Worm (Caenorhabditis elegans): Measurements from ENCODE around the gene dhs-14.

dhs-14 gene

DNA sequence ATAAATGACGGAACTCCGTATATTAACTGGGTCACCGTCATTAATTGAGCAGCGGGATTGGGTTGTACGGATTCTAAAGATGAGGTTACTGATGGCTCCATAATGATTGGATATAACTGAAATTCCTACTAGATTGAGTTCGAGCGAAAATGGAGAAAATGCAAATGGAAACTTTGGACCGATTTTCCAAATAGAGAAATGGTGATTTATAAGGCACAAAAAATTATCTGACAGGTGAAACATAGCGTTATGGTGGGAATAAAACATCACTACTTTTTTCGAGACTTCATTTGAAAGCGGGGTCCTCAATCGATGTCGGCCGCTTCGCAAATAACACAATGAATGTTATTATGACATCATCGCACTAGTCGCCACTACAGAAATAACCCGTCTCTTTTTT is 42.4 kb downstream of the dhs-14 start, which contains the start of gene srg-60:
Gene srg-60, minus strand, starts transcription at position 101 of the 400 bp plus-strand sequence.
- TF ChIP-seq Y22D7AL.16 (tag; optimal IDR thresholded peaks at IDR 0.05) (no peak), lin-11 (tag; optimal IDR thresholded peaks at IDR 0.05) (no peak), pat-9 (tag; optimal IDR thresholded peaks at IDR 0.05) (no peak), ceh-30 (tag; optimal IDR thresholded peaks at IDR 0.05) (no peak), ama-1 (optimal IDR thresholded peaks at IDR 0.05) (no peak), ahr-1 (tag; optimal IDR thresholded peaks at IDR 0.05) (no peak), lim-6 (tag; optimal IDR thresholded peaks at IDR 0.05) (no peak), pha-4 (tag; optimal IDR thresholded peaks at IDR 0.05) (no peak), ref-2 (tag; optimal IDR thresholded peaks at IDR 0.05) (no peak)

DNA sequence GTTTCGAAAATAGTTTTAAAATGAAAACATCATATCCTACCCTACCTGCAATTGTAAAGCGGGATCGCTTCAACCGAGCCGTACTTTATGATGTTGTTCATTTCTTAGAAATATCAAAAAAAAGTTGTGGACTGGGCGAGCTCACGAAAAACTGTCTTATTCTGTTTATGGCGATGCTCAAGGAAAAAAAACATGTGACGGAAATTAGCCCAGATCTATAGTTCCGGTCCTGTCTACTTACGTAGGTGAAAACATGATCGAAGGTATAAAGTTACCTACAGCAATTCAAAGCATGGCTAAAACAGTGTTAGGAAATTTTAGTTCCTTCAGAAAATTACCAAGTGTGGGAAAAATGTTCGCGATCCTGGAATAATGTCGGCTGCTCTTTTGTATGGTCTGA is 44.2 kb downstream of the dhs-14 start, which contains the start of gene srt-27:
Gene srt-27, minus strand, starts transcription at position 101 of the 400 bp plus-strand sequence.
- TF ChIP-seq dmd-4 (tag; optimal IDR thresholded peaks at IDR 0.05; ENCODE audit: borderline replicate concordance) = no peak
- no peak for TF ChIP-seq npax-4 (tag; optimal IDR thresholded peaks at IDR 0.05)
- TF ChIP-seq unc-3 (GFP tag; conservative IDR thresholded peaks at IDR 0.05) = no peak
- TF ChIP-seq unc-3 (tag; optimal IDR thresholded peaks at IDR 0.05) = no peak
- no peak for TF ChIP-seq pag-3 (tag; optimal IDR thresholded peaks at IDR 0.05; ENCODE audit: borderline replicate concordance)
- no peak for TF ChIP-seq ref-2 (tag; optimal IDR thresholded peaks at IDR 0.05)
- TF ChIP-seq ceh-48 (tag; optimal IDR thresholded peaks at IDR 0.05) = no peak

DNA sequence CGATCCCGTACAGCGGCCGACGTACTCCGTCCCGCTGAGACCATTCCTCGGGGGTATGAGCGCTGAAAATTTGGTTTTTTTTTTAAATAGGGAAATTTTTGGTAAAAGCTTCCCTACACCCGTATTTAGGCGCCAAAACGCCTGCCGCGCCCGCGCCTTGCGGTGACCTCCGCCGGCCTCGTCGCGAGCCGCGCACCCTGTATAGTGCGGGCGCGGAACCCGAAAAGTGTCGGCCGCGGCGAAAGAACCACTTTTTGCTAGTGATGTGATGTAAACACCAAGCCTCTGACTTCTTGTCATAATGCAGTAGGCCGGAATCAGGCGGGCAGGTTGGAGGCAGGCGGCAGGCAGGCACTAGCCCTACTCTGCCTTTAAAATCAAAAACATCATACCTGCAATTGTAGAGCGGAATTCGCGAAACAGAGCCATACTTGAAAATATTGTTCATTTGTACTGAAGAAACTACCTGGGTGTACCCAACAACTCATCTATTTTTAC is 46.3 kb downstream of the dhs-14 start, which contains the start of gene srt-29:
Gene srt-29, minus strand, starts transcription at position 448 of the 498 bp plus-strand sequence.
- peak; percentile 7 for TF ChIP-seq C08G9.2 (tag; optimal IDR thresholded peaks at IDR 0.05)
- no peak for TF ChIP-seq odd-2 (tag; optimal IDR thresholded peaks at IDR 0.05)

DNA sequence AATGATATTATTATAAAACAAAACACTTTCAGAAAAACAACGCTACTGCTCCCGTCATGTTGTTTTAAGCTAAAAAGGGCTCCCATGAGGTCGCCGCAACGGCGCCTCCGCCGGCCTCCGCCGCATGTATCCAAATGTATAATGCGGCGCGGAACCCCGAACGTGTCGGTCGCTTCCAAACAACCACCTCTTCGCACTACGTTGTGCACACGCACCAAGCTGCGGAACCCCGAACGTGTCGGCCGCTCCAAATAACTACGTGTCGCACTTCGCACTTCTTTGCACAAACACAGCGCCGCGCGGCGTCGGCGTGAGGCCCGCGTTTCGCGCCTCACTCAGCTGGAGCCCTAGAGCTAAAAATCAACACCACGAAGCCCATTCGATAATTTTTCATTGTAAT is 48.1 kb downstream of the dhs-14 start:
- TF ChIP-seq ama-1 (optimal IDR thresholded peaks at IDR 0.05) (no peak), nfya-1 (tag; optimal IDR thresholded peaks at IDR 0.05) (no peak), ceh-9 (tag; optimal IDR thresholded peaks at IDR 0.05) (no peak), unc-42 (tag; optimal IDR thresholded peaks at IDR 0.05) (no peak), C38D4.7 (GFP tag; optimal IDR thresholded peaks at IDR 0.05) (no peak), elt-2 (tag; optimal IDR thresholded peaks at IDR 0.05) (no peak), pros-1 (tag; optimal IDR thresholded peaks at IDR 0.05) (no peak), syd-9 (tag; optimal IDR thresholded peaks at IDR 0.05) (no peak), ceh-14 (tag; optimal IDR thresholded peaks at IDR 0.05) (no peak), ztf-16 (tag; optimal IDR thresholded peaks at IDR 0.05) (no peak), Y22D7AL.16 (tag; optimal IDR thresholded peaks at IDR 0.05) (no peak), ahr-1 (tag; optimal IDR thresholded peaks at IDR 0.05) (no peak), sdc-2 (tag; optimal IDR thresholded peaks at IDR 0.05) (no peak), nhr-11 (tag; optimal IDR thresholded peaks at IDR 0.05) (no peak), K09A11.1 (tag; optimal IDR thresholded peaks at IDR 0.05; ENCODE audit: insufficient read depth) (no peak), lin-11 (tag; optimal IDR thresholded peaks at IDR 0.05) (no peak), pha-4 (tag; optimal IDR thresholded peaks at IDR 0.05) (no peak), pax-1 (tag; optimal IDR thresholded peaks at IDR 0.05) (no peak), C08G9.2 (tag; optimal IDR thresholded peaks at IDR 0.05) (no peak)
